Worm (Caenorhabditis elegans) whole organism, mixed stage, embryonic: ENCODE results near the gene C17F4.8.
"Not testable (repeated sequence)": the region's sequence is repeated elsewhere in the genome, so short reads cannot be mapped to it uniquely, and the experiment has no call there.

Experiments used
- M03D4.4 ChIP-seq: sonication (generic microtip); optimal IDR thresholded peaks from 2 replicates; lab custom pipeline; 2017; ENCODE audit warnings: mild to moderate bottlenecking, missing genetic modification characterization, missing compliant biosample characterization
- bed-3 ChIP-seq: fragments of 200-800 bp; sonication (Bioruptor generic); optimal IDR thresholded peaks from 3 replicates; lab custom pipeline; 2018; ENCODE audit warnings: mild to moderate bottlenecking, missing genetic modification characterization, moderate library complexity, missing compliant biosample characterization
- blmp-1 ChIP-seq: fragments of 150-350 bp; optimal IDR thresholded peaks from 2 replicates; lab custom pipeline; 2014; ENCODE audit warnings: missing biosample characterization, missing genetic modification characterization
- ceh-39 ChIP-seq: fragments of 150-350 bp; optimal IDR thresholded peaks from 2 replicates; lab custom pipeline; 2014; ENCODE audit warnings: missing biosample characterization, missing genetic modification characterization
- ceh-43 ChIP-seq: fragments of 200-800 bp; sonication (Bioruptor generic); optimal IDR thresholded peaks from 2 replicates; lab custom pipeline; 2018; ENCODE audit warnings: mild to moderate bottlenecking, missing genetic modification characterization, moderate library complexity, missing compliant biosample characterization
- ceh-83 ChIP-seq: fragments of 200-800 bp; sonication (Bioruptor generic); optimal IDR thresholded peaks from 2 replicates; lab custom pipeline; 2018; ENCODE audit warnings: mild to moderate bottlenecking, missing genetic modification characterization, missing compliant biosample characterization
- ces-1 ChIP-seq: fragments of 150-350 bp; optimal IDR thresholded peaks from 2 replicates; lab custom pipeline; 2014; ENCODE audit warnings: missing biosample characterization, missing genetic modification reagents, missing genetic modification characterization
- cnd-1 ChIP-seq: fragments of 200-800 bp; sonication (Bioruptor generic); optimal IDR thresholded peaks from 2 replicates; lab custom pipeline; 2018; ENCODE audit warnings: mild to moderate bottlenecking, missing genetic modification characterization, missing compliant biosample characterization
- drap-1 ChIP-seq: fragments of 200-800 bp; sonication (Bioruptor generic); optimal IDR thresholded peaks from 3 replicates; lab custom pipeline; 2018; ENCODE audit warnings: mild to moderate bottlenecking, missing genetic modification characterization, missing compliant biosample characterization
- elt-1 ChIP-seq: sonication (generic microtip); optimal IDR thresholded peaks from 2 replicates; lab custom pipeline; 2017; ENCODE audit warnings: missing genetic modification characterization, mild to moderate bottlenecking, missing compliant biosample characterization, antibody characterized with exemption, moderate library complexity, borderline replicate concordance; ENCODE audit not compliant: insufficient read depth
- elt-3 ChIP-seq: fragments of 150-350 bp; optimal IDR thresholded peaks from 2 replicates; lab custom pipeline; 2014; ENCODE audit warnings: missing biosample characterization, missing genetic modification characterization
- ham-2 ChIP-seq: fragments of 200-800 bp; sonication (Bioruptor generic); optimal IDR thresholded peaks from 2 replicates; lab custom pipeline; 2018; ENCODE audit warnings: mild to moderate bottlenecking, missing genetic modification characterization, missing compliant biosample characterization
- hlh-1 ChIP-seq: fragments of 150-350 bp; optimal IDR thresholded peaks from 2 replicates; lab custom pipeline; 2014; ENCODE audit warnings: missing biosample characterization, missing genetic modification reagents, missing genetic modification characterization
- lin-13 ChIP-seq: fragments of 150-350 bp; optimal IDR thresholded peaks from 2 replicates; lab custom pipeline; 2014; ENCODE audit warnings: missing biosample characterization, missing genetic modification characterization
- lin-32 ChIP-seq: fragments of 200-800 bp; sonication (Bioruptor generic); optimal IDR thresholded peaks from 2 replicates; lab custom pipeline; 2018; ENCODE audit warnings: mild to moderate bottlenecking, missing genetic modification characterization, missing compliant biosample characterization
- mep-1 ChIP-seq: fragments of 150-350 bp; optimal IDR thresholded peaks from 2 replicates; lab custom pipeline; 2017; ENCODE audit warnings: missing biosample characterization, missing genetic modification reagents, missing genetic modification characterization, inconsistent platforms
- mls-2 ChIP-seq: sonication (generic microtip); optimal IDR thresholded peaks from 2 replicates; lab custom pipeline; 2016; ENCODE audit warnings: mild to moderate bottlenecking, missing genetic modification characterization, moderate library complexity, missing compliant biosample characterization
- nhr-12 ChIP-seq: fragments of 150-350 bp; optimal IDR thresholded peaks from 2 replicates; lab custom pipeline; 2014; ENCODE audit warnings: missing biosample characterization, missing genetic modification characterization
- nhr-2 ChIP-seq: fragments of 150-350 bp; optimal IDR thresholded peaks from 2 replicates; lab custom pipeline; 2014; ENCODE audit warnings: missing biosample characterization, missing genetic modification characterization
- nhr-237 ChIP-seq: fragments of 150-350 bp; optimal IDR thresholded peaks from 2 replicates; lab custom pipeline; 2014; ENCODE audit warnings: missing biosample characterization, missing genetic modification characterization
- nhr-28 ChIP-seq: fragments of 150-350 bp; optimal IDR thresholded peaks from 2 replicates; lab custom pipeline; 2014; ENCODE audit warnings: missing biosample characterization, missing genetic modification characterization
- nhr-76 ChIP-seq: sonication (generic microtip); optimal IDR thresholded peaks from 2 replicates; lab custom pipeline; 2017; ENCODE audit warnings: missing biosample characterization, missing genetic modification characterization
- pha-4 ChIP-seq: fragments of 150-350 bp; optimal IDR thresholded peaks from 2 replicates; lab custom pipeline; 2018; ENCODE audit warnings: missing biosample characterization, missing genetic modification reagents, missing genetic modification characterization
- sem-2 ChIP-seq: fragments of 200-800 bp; sonication (Bioruptor generic); optimal IDR thresholded peaks from 2 replicates; lab custom pipeline; 2018; ENCODE audit warnings: mild to moderate bottlenecking, missing genetic modification characterization, missing compliant biosample characterization
- snpc-4 ChIP-seq: fragments of 150-350 bp; optimal IDR thresholded peaks from 2 replicates; lab custom pipeline; 2014; ENCODE audit warnings: missing biosample characterization, missing genetic modification characterization
- sptf-1 ChIP-seq: sonication (generic microtip); optimal IDR thresholded peaks from 2 replicates; lab custom pipeline; 2017; ENCODE audit warnings: mild to moderate bottlenecking, missing genetic modification characterization, moderate library complexity, missing compliant biosample characterization
- tbx-8 ChIP-seq: fragments of 200-800 bp; sonication (Bioruptor generic); optimal IDR thresholded peaks from 2 replicates; lab custom pipeline; 2018; ENCODE audit warnings: mild to moderate bottlenecking, missing genetic modification characterization, moderate library complexity, missing compliant biosample characterization
- unc-120 ChIP-seq: sonication (generic microtip); optimal IDR thresholded peaks from 2 replicates; lab custom pipeline; 2017; ENCODE audit warnings: missing genetic modification characterization, missing compliant biosample characterization; ENCODE audit not compliant: poor library complexity, severe bottlenecking
- unc-39 ChIP-seq: fragments of 150-350 bp; optimal IDR thresholded peaks from 2 replicates; lab custom pipeline; 2014; ENCODE audit warnings: missing biosample characterization, missing genetic modification characterization
- unc-62 ChIP-seq: fragments of 150-350 bp; optimal IDR thresholded peaks from 2 replicates; lab custom pipeline; 2014; ENCODE audit warnings: missing biosample characterization, missing genetic modification reagents, missing genetic modification characterization

Gene C17F4.8

ce11 chrII:3220723-3221122 lies 13.9 kb downstream of the C17F4.8 start, which contains the start of gene ZC239.22:
ZC239.22 (minus strand) TSS chrII:3220823.
- TF ChIP-seq ham-2 (GFP tag; lab: Kevin White, UChicago) (no peak), unc-39 (tag; lab: Kevin White, UChicago) (no peak), hlh-1 (tag; lab: Kevin White, UChicago) (no peak), nhr-237 (tag; lab: Kevin White, UChicago) (no peak), unc-120 (tag; lab: Kevin White, UChicago) (no peak), nhr-2 (tag; lab: Kevin White, UChicago) (no peak)

ce11 chrII:3215762-3216161 lies 18.9 kb downstream of the C17F4.8 start, which contains the start of gene ZC239.3:
ZC239.3 (plus strand) TSS chrII:3216062.
- TF ChIP-seq elt-1 (tag; lab: Kevin White, UChicago); ceh-83 (GFP tag; lab: Kevin White, UChicago); bed-3 (GFP tag; lab: Kevin White, UChicago): not testable (repeated sequence)

ce11 chrII:3213898-3214297 lies 20.7 kb downstream of the C17F4.8 start, which contains the start of gene ZC239.4:
ZC239.4 (plus strand) TSS chrII:3214198.
- TF ChIP-seq mep-1 (tag; lab: Kevin White, UChicago) (no peak), hlh-1 (tag; lab: Kevin White, UChicago) (no peak), ceh-43 (GFP tag; lab: Kevin White, UChicago) (no peak), M03D4.4 (tag; lab: Kevin White, UChicago) (no peak), bed-3 (GFP tag; lab: Kevin White, UChicago) (no peak), tbx-8 (GFP tag; lab: Kevin White, UChicago) (no peak), ham-2 (GFP tag; lab: Kevin White, UChicago) (no peak), blmp-1 (tag; lab: Kevin White, UChicago) (no peak), elt-3 (tag; lab: Kevin White, UChicago) (no peak), elt-1 (tag; lab: Kevin White, UChicago) (no peak), sem-2 (GFP tag; lab: Kevin White, UChicago) (no peak), lin-13 (tag; lab: Kevin White, UChicago) (no peak), lin-32 (GFP tag; lab: Kevin White, UChicago) (no peak), unc-62 (GFP tag; lab: Kevin White, UChicago) (no peak), unc-120 (tag; lab: Kevin White, UChicago) (no peak), ceh-39 (tag; lab: Kevin White, UChicago) (no peak), ceh-83 (GFP tag; lab: Kevin White, UChicago) (no peak), sptf-1 (tag; lab: Kevin White, UChicago) (no peak), nhr-28 (tag; lab: Kevin White, UChicago) (no peak), ces-1 (GFP tag; lab: Kevin White, UChicago) (no peak)

ce11 chrII:3210365-3210764 lies 24.3 kb downstream of the C17F4.8 start, which contains the start of gene ZC239.5:
ZC239.5 (plus strand) TSS chrII:3210665.
- no peak for TF ChIP-seq pha-4
- no peak for TF ChIP-seq snpc-4 (tag; lab: Kevin White, UChicago)
- TF ChIP-seq M03D4.4 (tag; lab: Kevin White, UChicago), result no peak
- no peak for TF ChIP-seq sem-2 (GFP tag; lab: Kevin White, UChicago)
- TF ChIP-seq nhr-76 (tag; lab: Kevin White, UChicago), result no peak
- no peak for TF ChIP-seq tbx-8 (GFP tag; lab: Kevin White, UChicago)
- no peak for TF ChIP-seq nhr-237 (tag; lab: Kevin White, UChicago)
- no peak for TF ChIP-seq cnd-1 (tag; lab: Kevin White, UChicago)
- no peak for TF ChIP-seq mls-2 (tag; lab: Kevin White, UChicago)
- TF ChIP-seq drap-1 (GFP tag; lab: Kevin White, UChicago), result no peak
- no peak for TF ChIP-seq nhr-12 (tag; lab: Kevin White, UChicago)
- no peak for TF ChIP-seq ceh-43 (GFP tag; lab: Kevin White, UChicago)
- no peak for TF ChIP-seq nhr-28 (tag; lab: Kevin White, UChicago)
- TF ChIP-seq ham-2 (GFP tag; lab: Kevin White, UChicago), result no peak

- TF ChIP-seq nhr-76 (tag; lab: Kevin White, UChicago) (no peak), drap-1 (GFP tag; lab: Kevin White, UChicago) (no peak)
Observed at ce11 chrII:3209251-3209650, 25.4 kb downstream of the C17F4.8 start, which contains the start of gene ZC239.6. ZC239.6 (plus strand) TSS chrII:3209631.
